Worm (Caenorhabditis elegans) whole organism, L4 larva: ENCODE results near the gene col-38.

Experiments
- F44E2.7 ChIP-seq: fragments of 200-800 bp; sonication (Bioruptor generic); IDR thresholded peaks from 2 replicates; pipeline ENCODE4 v2.1.2; 2022; ENCODE audit warnings: missing genetic modification characterization, missing compliant biosample characterization
- Y48G9A.11 ChIP-seq: fragments of 200-800 bp; sonication (Bioruptor generic); IDR thresholded peaks from 2 replicates; pipeline ENCODE4 v1.3.6; 2022; ENCODE audit warnings: missing genetic modification reagents, missing genetic modification characterization, missing compliant biosample characterization
- ZK546.5 ChIP-seq, 2 experiments: sonication (generic microtip); optimal IDR thresholded peaks; 2 replicates each; lab custom pipeline; 2017; ENCODE audit warnings: missing biosample characterization in 2 of 2, missing genetic modification characterization in 2 of 2
- aha-1 ChIP-seq: fragments of 150-350 bp; peaks from one replicate; lab custom pipeline; 2014; ENCODE audit warnings: missing biosample characterization, missing genetic modification characterization
- ama-1 ChIP-seq: fragments of 150-350 bp; optimal IDR thresholded peaks from 2 replicates; lab custom pipeline; 2014; ENCODE audit warnings: inconsistent platforms, mixed read lengths
- arid-1 ChIP-seq: fragments of 200-800 bp; sonication (Bioruptor generic); conservative IDR thresholded peaks from 2 replicates; pipeline ENCODE4 v1.3.6; 2022; ENCODE audit warnings: missing genetic modification reagents, missing genetic modification characterization, missing compliant biosample characterization
- ceh-28 ChIP-seq: fragments of 150-350 bp; optimal IDR thresholded peaks from 2 replicates; lab custom pipeline; 2014; ENCODE audit warnings: missing biosample characterization, missing genetic modification reagents, missing genetic modification characterization
- ceh-32 ChIP-seq: sonication (generic microtip); optimal IDR thresholded peaks from 2 replicates; lab custom pipeline; 2016; ENCODE audit warnings: mild to moderate bottlenecking, missing genetic modification characterization, missing compliant biosample characterization; ENCODE audit not compliant: poor library complexity
- ceh-44 ChIP-seq: fragments of 200-800 bp; sonication (Bioruptor generic); IDR thresholded peaks from 2 replicates; pipeline ENCODE4 v1.3.6; 2022; ENCODE audit warnings: missing genetic modification reagents, missing genetic modification characterization, missing compliant biosample characterization
- ces-1 ChIP-seq: fragments of 150-350 bp; sonication (generic microtip); optimal IDR thresholded peaks from 4 replicates; lab custom pipeline; 2014; ENCODE audit warnings: missing biosample characterization, missing genetic modification reagents, missing genetic modification characterization
- daf-16 ChIP-seq, 3 experiments: sonication (generic microtip); optimal IDR thresholded peaks; 2 replicates each; lab custom pipeline; 2016 to 2017; ENCODE audit warnings: missing genetic modification characterization in 3 of 3, missing genetic modification reagents in 3 of 3, mild to moderate bottlenecking in 2 of 3, missing compliant biosample characterization in 2 of 3, missing biosample characterization in 1 of 3, moderate library complexity in 1 of 3
- dmd-9 ChIP-seq: fragments of 200-800 bp; sonication (Bioruptor generic); IDR thresholded peaks from 2 replicates; pipeline ENCODE4 v1.3.6; 2022; ENCODE audit warnings: missing genetic modification reagents, missing genetic modification characterization, missing compliant biosample characterization
- dve-1 ChIP-seq: sonication (generic microtip); optimal IDR thresholded peaks from 2 replicates; lab custom pipeline; 2017; ENCODE audit warnings: antibody characterized with exemption, mild to moderate bottlenecking, missing genetic modification characterization, missing compliant biosample characterization; ENCODE audit not compliant: insufficient read depth
- egl-27 ChIP-seq: sonication (generic microtip); optimal IDR thresholded peaks from 3 replicates; lab custom pipeline; 2017; ENCODE audit warnings: missing biosample characterization, missing genetic modification reagents, missing genetic modification characterization
- egl-43 ChIP-seq: fragments of 200-800 bp; sonication (Bioruptor generic); IDR thresholded peaks from 2 replicates; pipeline ENCODE4 v1.3.6; 2022; ENCODE audit warnings: missing genetic modification reagents, missing genetic modification characterization, missing compliant biosample characterization
- fos-1 ChIP-seq: fragments of 150-350 bp; optimal IDR thresholded peaks from 2 replicates; lab custom pipeline; 2014; ENCODE audit warnings: missing biosample characterization, missing genetic modification characterization
- hlh-11 ChIP-seq: fragments of 200-800 bp; sonication (Bioruptor generic); optimal IDR thresholded peaks from 2 replicates; lab custom pipeline; 2018; ENCODE audit warnings: mild to moderate bottlenecking, missing genetic modification characterization, missing compliant biosample characterization
- hmg-1.1 ChIP-seq: fragments of 200-800 bp; sonication (Bioruptor generic); IDR thresholded peaks from 2 replicates; pipeline ENCODE4 v1.3.6; 2022; ENCODE audit warnings: missing genetic modification reagents, missing genetic modification characterization, missing compliant biosample characterization
- lin-1 ChIP-seq: fragments of 200-800 bp; sonication (Bioruptor generic); IDR thresholded peaks from 2 replicates; pipeline ENCODE4 v1.3.6; 2022; ENCODE audit warnings: missing genetic modification reagents, missing genetic modification characterization, missing compliant biosample characterization
- lin-39 ChIP-seq: fragments of 150-350 bp; optimal IDR thresholded peaks from 2 replicates; lab custom pipeline; 2014; ENCODE audit warnings: missing biosample characterization, missing genetic modification reagents, missing genetic modification characterization
- lir-3 ChIP-seq: sonication (generic microtip); optimal IDR thresholded peaks from 2 replicates; lab custom pipeline; 2016; ENCODE audit warnings: mild to moderate bottlenecking, missing genetic modification characterization, missing compliant biosample characterization
- lsy-2 ChIP-seq, 2 experiments: fragments of 150-350 bp in 1 of 2; sonication (generic microtip) in 1 of 2; optimal IDR thresholded peaks; 2 replicates each; lab custom pipeline; 2014 to 2017; ENCODE audit warnings: missing biosample characterization in 2 of 2, missing genetic modification characterization in 2 of 2
- madf-5 ChIP-seq, 2 experiments: fragments of 200-800 bp; sonication (Bioruptor generic); IDR thresholded peaks; 2 replicates each; pipeline ENCODE4 v1.3.6; 2022; ENCODE audit warnings: missing compliant biosample characterization in 2 of 2, missing genetic modification characterization in 2 of 2
- mdl-1 ChIP-seq, 2 experiments: fragments of 150-350 bp in 1 of 2; sonication (generic microtip) in 1 of 2; optimal IDR thresholded peaks; 2 replicates each; lab custom pipeline; 2014 to 2017; ENCODE audit warnings: missing biosample characterization in 2 of 2, missing genetic modification characterization in 2 of 2
- mdt-29 ChIP-seq: fragments of 200-800 bp; sonication (Bioruptor generic); IDR thresholded peaks from 2 replicates; pipeline ENCODE4 v1.3.6; 2022; ENCODE audit warnings: missing genetic modification reagents, missing genetic modification characterization, missing compliant biosample characterization
- mep-1 ChIP-seq: fragments of 150-350 bp; sonication (generic microtip); optimal IDR thresholded peaks from 3 replicates; lab custom pipeline; 2014; ENCODE audit warnings: missing biosample characterization, missing genetic modification characterization
- mxl-3 ChIP-seq: fragments of 200-800 bp; sonication (Bioruptor generic); optimal IDR thresholded peaks from 2 replicates; lab custom pipeline; 2018; ENCODE audit warnings: mild to moderate bottlenecking, missing genetic modification characterization, missing compliant biosample characterization
- nhr-10 ChIP-seq: fragments of 150-350 bp; optimal IDR thresholded peaks from 2 replicates; lab custom pipeline; 2014; ENCODE audit warnings: missing biosample characterization, missing genetic modification characterization
- nhr-111 ChIP-seq: fragments of 200-800 bp; sonication (Bioruptor generic); optimal IDR thresholded peaks from 2 replicates; lab custom pipeline; 2018; ENCODE audit warnings: mild to moderate bottlenecking, missing genetic modification characterization, missing compliant biosample characterization
- nhr-25 ChIP-seq: sonication (generic microtip); optimal IDR thresholded peaks from 2 replicates; lab custom pipeline; 2017; ENCODE audit warnings: missing genetic modification characterization, mild to moderate bottlenecking, missing compliant biosample characterization, antibody characterized with exemption, moderate library complexity, borderline replicate concordance; ENCODE audit not compliant: insufficient read depth
- nhr-28 ChIP-seq: fragments of 150-350 bp; optimal IDR thresholded peaks from 2 replicates; lab custom pipeline; 2014; ENCODE audit warnings: missing biosample characterization, missing genetic modification characterization
- nhr-41 ChIP-seq: fragments of 200-800 bp; sonication (Bioruptor generic); IDR thresholded peaks from 2 replicates; pipeline ENCODE4 v1.3.6; 2022; ENCODE audit warnings: missing genetic modification reagents, missing genetic modification characterization, missing compliant biosample characterization
- nhr-6 ChIP-seq: fragments of 150-350 bp; optimal IDR thresholded peaks from 2 replicates; lab custom pipeline; 2014; ENCODE audit warnings: missing biosample characterization, missing genetic modification characterization
- nhr-76 ChIP-seq: fragments of 150-350 bp; optimal IDR thresholded peaks from 2 replicates; lab custom pipeline; 2014; ENCODE audit warnings: missing biosample characterization, missing genetic modification characterization
- nhr-77 ChIP-seq: fragments of 150-350 bp; optimal IDR thresholded peaks from 2 replicates; lab custom pipeline; 2014; ENCODE audit warnings: missing biosample characterization, missing genetic modification characterization
- pha-4 ChIP-seq, 2 experiments: fragments of 150-350 bp in 1 of 2; fragments of 200-800 bp in 1 of 2; sonication (Bioruptor generic) in 1 of 2; IDR thresholded peaks in 1 of 2; optimal IDR thresholded peaks in 1 of 2; 2 replicates each; pipeline versions ENCODE4 v1.3.6 to Lab custom; 2014 to 2022; ENCODE audit warnings: missing genetic modification characterization in 2 of 2, missing genetic modification reagents in 2 of 2, missing biosample characterization in 1 of 2, missing compliant biosample characterization in 1 of 2
- php-3 ChIP-seq: fragments of 200-800 bp; sonication (Bioruptor generic); IDR thresholded peaks from 2 replicates; pipeline ENCODE4 v1.3.6; 2022; ENCODE audit warnings: missing genetic modification reagents, missing genetic modification characterization, missing compliant biosample characterization
- sdz-12 ChIP-seq: fragments of 200-800 bp; sonication (Bioruptor generic); optimal IDR thresholded peaks from 2 replicates; lab custom pipeline; 2018; ENCODE audit warnings: mild to moderate bottlenecking, missing genetic modification characterization, missing compliant biosample characterization
- skn-1 ChIP-seq: fragments of 150-350 bp; optimal IDR thresholded peaks from 2 replicates; lab custom pipeline; 2014; ENCODE audit warnings: missing biosample characterization, missing genetic modification characterization
- snpc-4 ChIP-seq: fragments of 150-350 bp; optimal IDR thresholded peaks from 2 replicates; lab custom pipeline; 2014; ENCODE audit warnings: missing biosample characterization, missing genetic modification characterization
- tag-97 ChIP-seq: fragments of 200-800 bp; sonication (Bioruptor generic); IDR thresholded peaks from 2 replicates; pipeline ENCODE4 v1.3.6; 2022; ENCODE audit warnings: missing genetic modification characterization, missing compliant biosample characterization
- unc-130 ChIP-seq: sonication (generic microtip); optimal IDR thresholded peaks from 2 replicates; lab custom pipeline; 2016; ENCODE audit warnings: missing genetic modification reagents, missing genetic modification characterization, missing compliant biosample characterization
- unc-39 ChIP-seq: sonication (generic microtip); optimal IDR thresholded peaks from 2 replicates; lab custom pipeline; 2017; ENCODE audit warnings: missing biosample characterization, missing genetic modification characterization
- vab-7 ChIP-seq: fragments of 200-800 bp; sonication (Bioruptor generic); IDR thresholded peaks from 2 replicates; pipeline ENCODE4 v1.3.6; 2022; ENCODE audit warnings: missing genetic modification reagents, missing genetic modification characterization, missing compliant biosample characterization
- zfp-2 ChIP-seq: sonication (generic microtip); optimal IDR thresholded peaks from 2 replicates; lab custom pipeline; 2016; ENCODE audit warnings: mild to moderate bottlenecking, missing genetic modification characterization, missing compliant biosample characterization
- zfp-3 ChIP-seq: fragments of 200-800 bp; sonication (Bioruptor generic); conservative IDR thresholded peaks from 2 replicates; pipeline ENCODE4 v1.3.6; 2022; ENCODE audit warnings: missing genetic modification reagents, missing genetic modification characterization, missing compliant biosample characterization
- zip-2 ChIP-seq: fragments of 150-350 bp; optimal IDR thresholded peaks from 2 replicates; lab custom pipeline; 2014; ENCODE audit warnings: missing biosample characterization, missing genetic modification characterization
- ztf-11 ChIP-seq: fragments of 150-350 bp; optimal IDR thresholded peaks from 2 replicates; lab custom pipeline; 2014; ENCODE audit warnings: missing biosample characterization, missing genetic modification characterization

Gene col-38

DNA sequence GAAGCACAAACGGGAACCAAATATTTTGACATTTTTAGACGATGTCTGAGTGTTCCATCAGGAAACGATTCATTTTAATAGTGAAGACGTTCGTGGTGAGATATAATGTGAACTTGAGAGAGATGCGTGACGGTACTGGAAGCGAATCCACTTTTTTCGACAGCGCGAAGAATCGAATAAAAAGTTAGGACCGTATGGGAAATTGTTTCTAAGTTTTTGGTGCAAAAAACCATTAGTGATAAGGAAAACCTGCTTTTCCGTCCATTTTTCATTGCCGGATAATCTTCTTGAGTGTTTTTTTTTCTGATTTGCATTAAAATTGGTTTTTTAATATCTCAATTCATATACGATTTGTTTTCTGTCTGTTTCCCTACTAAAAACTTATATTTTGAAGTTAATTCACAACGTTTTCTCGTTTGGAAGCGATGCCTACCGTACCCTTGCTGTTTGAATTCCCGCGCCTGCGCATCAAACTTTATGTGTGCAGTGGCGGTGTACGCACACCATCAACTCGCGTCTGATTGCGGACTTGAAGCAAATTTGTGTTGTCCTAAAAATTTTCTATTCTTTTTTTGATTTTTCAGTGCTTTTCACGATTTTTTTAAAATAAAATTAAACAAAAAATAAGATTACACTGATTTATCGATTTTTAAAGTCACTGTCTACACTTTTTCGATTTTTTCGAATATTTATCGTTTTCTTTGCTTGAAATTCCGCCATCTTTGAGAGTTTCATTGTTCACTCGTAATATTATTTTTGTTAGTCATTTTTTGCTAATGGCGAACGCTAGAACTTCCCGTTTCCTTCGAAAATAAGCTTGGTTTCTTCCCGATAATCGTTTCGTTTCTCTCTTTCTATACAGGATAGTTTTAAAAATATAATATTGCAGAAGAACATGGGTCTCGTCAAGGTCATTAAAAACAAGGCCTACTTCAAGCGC is at the start of gene col-38, which contains the start of gene rpl-5:
Gene col-38, minus strand, starts transcription at position 51 of the 940 bp plus-strand sequence.
Gene rpl-5, plus strand, starts transcription at position 890 of the 940 bp plus-strand sequence.
- no peak for TF ChIP-seq Y48G9A.11
- TF ChIP-seq unc-130: peak; percentile 17
- peak; percentile 85 for TF ChIP-seq nhr-28 (tag; lab: Kevin White, UChicago)
- peak in 1 of 2 experiments; percentile 19 for TF ChIP-seq mdl-1 (tag; optimal IDR thresholded peaks at IDR 0.05; lab: Kevin White, UChicago)
- TF ChIP-seq fos-1 (tag; lab: Kevin White, UChicago): no peak
- no peak for TF ChIP-seq nhr-76 (tag; lab: Kevin White, UChicago)
- no peak for TF ChIP-seq sdz-12 (GFP tag; lab: Kevin White, UChicago)
- no peak for TF ChIP-seq unc-39 (tag; lab: Kevin White, UChicago)
- TF ChIP-seq snpc-4 (tag; lab: Kevin White, UChicago): no peak
- peak; percentile 34 for TF ChIP-seq nhr-25
- TF ChIP-seq ceh-44: peak; percentile 49; the same call in 1 of the 2 replicates
- TF ChIP-seq lin-39 (tag; lab: Kevin White, UChicago): no peak
- TF ChIP-seq ama-1 (lab: Kevin White, UChicago): peak; percentile 65
- TF ChIP-seq dve-1 (tag; lab: Kevin White, UChicago): peak; percentile 90
- TF ChIP-seq zip-2: peak; percentile 7
- TF ChIP-seq ceh-28 (tag; lab: Kevin White, UChicago): no peak
- TF ChIP-seq pha-4 (GFP tag; IDR thresholded peaks at IDR 0.05; lab: Robert Waterston, UW): no peak
- peak; percentile 84 for TF ChIP-seq pha-4 (tag; optimal IDR thresholded peaks at IDR 0.05; lab: Kevin White, UChicago)
- TF ChIP-seq zfp-3 (GFP tag; lab: Robert Waterston, UW): 0 out of 2 replicates have a peak, but pooled peaks have one; percentile 65
- TF ChIP-seq ceh-32 (tag; lab: Kevin White, UChicago): no peak
- TF ChIP-seq lin-1: no peak
- peak; percentile 60; the same call in 1 of the 2 replicates for TF ChIP-seq arid-1 (GFP tag; lab: Robert Waterston, UW)
- no peak for TF ChIP-seq vab-7 (GFP tag; lab: Robert Waterston, UW)
- no peak for TF ChIP-seq dmd-9 (GFP tag; lab: Robert Waterston, UW)
- TF ChIP-seq egl-27 (tag; lab: Kevin White, UChicago): no peak
- peak; percentile 87 for TF ChIP-seq zfp-2 (tag; lab: Kevin White, UChicago)
- TF ChIP-seq daf-16 (GFP tag; optimal IDR thresholded peaks at IDR 0.05; lab: Kevin White, UChicago): no peak
- TF ChIP-seq daf-16 (tag; optimal IDR thresholded peaks at IDR 0.05; lab: Kevin White, UChicago): peak; percentile 79
- no peak for TF ChIP-seq tag-97 (GFP tag; lab: Robert Waterston, UW)
- no peak for TF ChIP-seq skn-1
- TF ChIP-seq nhr-6: peak; percentile 88
- TF ChIP-seq lir-3 (tag; lab: Kevin White, UChicago): no peak
- TF ChIP-seq nhr-111 (GFP tag; lab: Kevin White, UChicago): no peak
- no peak for TF ChIP-seq F44E2.7 (GFP tag; lab: Robert Waterston, UW)
- no peak for TF ChIP-seq ztf-11
- peak; percentile 67 for TF ChIP-seq mxl-3 (GFP tag; lab: Kevin White, UChicago)
- no peak for TF ChIP-seq mdt-29
- peak; percentile 79 for TF ChIP-seq hmg-1.1
- TF ChIP-seq madf-5 (GFP tag; IDR thresholded peaks at IDR 0.05; lab: Robert Waterston, UW): no peak
- TF ChIP-seq nhr-10: no peak
- TF ChIP-seq egl-43: no peak
- TF ChIP-seq php-3 (GFP tag; lab: Robert Waterston, UW): 0 out of 2 replicates have a peak, but pooled peaks have one; percentile 62
- TF ChIP-seq lsy-2 (tag; optimal IDR thresholded peaks at IDR 0.05; lab: Kevin White, UChicago): peak; percentile 89 to 98
- TF ChIP-seq nhr-77: peak; percentile 93
- TF ChIP-seq aha-1 (tag; lab: Kevin White, UChicago): peak; percentile 97
- no peak for TF ChIP-seq ces-1 (GFP tag; lab: Kevin White, UChicago)
- peak; percentile 92 for TF ChIP-seq mep-1
- peak; percentile 82 for TF ChIP-seq hlh-11
- TF ChIP-seq nhr-41 (GFP tag; lab: Robert Waterston, UW): no peak
- TF ChIP-seq ZK546.5 (tag; optimal IDR thresholded peaks at IDR 0.05; lab: Kevin White, UChicago): peak; percentile 26 to 93
